Worm (Caenorhabditis elegans) whole organism, late embryonic: Measurements from ENCODE around the gene F49H12.4.

Source experiments
- C38D4.7 ChIP-seq: fragments of 200-800 bp; sonication (Bioruptor generic); optimal IDR thresholded peaks from 2 replicates; lab custom pipeline; 2018; ENCODE audit warnings: mild to moderate bottlenecking, missing genetic modification characterization, moderate library complexity, missing compliant biosample characterization
- K02D7.2 ChIP-seq: sonication (generic microtip); optimal IDR thresholded peaks from 2 replicates; lab custom pipeline; 2017; ENCODE audit warnings: mild to moderate bottlenecking, missing genetic modification characterization, missing compliant biosample characterization
- Y22D7AL.16 ChIP-seq: sonication (generic microtip); optimal IDR thresholded peaks from 2 replicates; lab custom pipeline; 2016; ENCODE audit warnings: missing genetic modification characterization, missing compliant biosample characterization
- ama-1 ChIP-seq: fragments of 150-350 bp; optimal IDR thresholded peaks from 2 replicates; lab custom pipeline; 2014
- ceh-22 ChIP-seq: sonication (generic microtip); optimal IDR thresholded peaks from 2 replicates; lab custom pipeline; 2017; ENCODE audit warnings: missing biosample characterization, missing genetic modification characterization
- ceh-24 ChIP-seq: sonication (generic microtip); optimal IDR thresholded peaks from 2 replicates; lab custom pipeline; 2016; ENCODE audit warnings: mild to moderate bottlenecking, missing genetic modification characterization, missing compliant biosample characterization
- ceh-31 ChIP-seq: sonication (generic microtip); optimal IDR thresholded peaks from 2 replicates; lab custom pipeline; 2016; ENCODE audit warnings: missing genetic modification characterization, missing compliant biosample characterization
- ceh-34 ChIP-seq: sonication (generic microtip); optimal IDR thresholded peaks from 2 replicates; lab custom pipeline; 2016; ENCODE audit warnings: mild to moderate bottlenecking, missing genetic modification characterization, missing compliant biosample characterization
- ceh-45 ChIP-seq: fragments of 200-800 bp; sonication (Bioruptor generic); IDR thresholded peaks from 2 replicates; pipeline ENCODE4 v1.3.6; 2022; ENCODE audit warnings: missing genetic modification reagents, missing genetic modification characterization, missing compliant biosample characterization
- ceh-48 ChIP-seq: sonication (generic microtip); optimal IDR thresholded peaks from 2 replicates; lab custom pipeline; 2016; ENCODE audit warnings: missing genetic modification characterization, inconsistent platforms, missing compliant biosample characterization
- ceh-6 ChIP-seq: fragments of 200-800 bp; sonication (Bioruptor generic); optimal IDR thresholded peaks from 2 replicates; lab custom pipeline; 2018; ENCODE audit warnings: mild to moderate bottlenecking, missing genetic modification characterization, missing compliant biosample characterization
- ceh-9 ChIP-seq: sonication (generic microtip); optimal IDR thresholded peaks from 2 replicates; lab custom pipeline; 2016; ENCODE audit warnings: mild to moderate bottlenecking, missing genetic modification characterization, inconsistent platforms, missing compliant biosample characterization
- che-1 ChIP-seq: sonication (generic microtip); optimal IDR thresholded peaks from 2 replicates; lab custom pipeline; 2016; ENCODE audit warnings: mild to moderate bottlenecking, missing genetic modification characterization, missing compliant biosample characterization
- dmd-4 ChIP-seq: sonication (generic microtip); optimal IDR thresholded peaks from 2 replicates; lab custom pipeline; 2016; ENCODE audit warnings: borderline replicate concordance, missing genetic modification characterization, missing compliant biosample characterization
- elt-2 ChIP-seq: sonication (generic microtip); optimal IDR thresholded peaks from 2 replicates; lab custom pipeline; 2016; ENCODE audit warnings: missing genetic modification reagents, missing genetic modification characterization, missing compliant biosample characterization
- ets-4 ChIP-seq: sonication (generic microtip); optimal IDR thresholded peaks from 2 replicates; lab custom pipeline; 2016; ENCODE audit warnings: missing genetic modification characterization, missing compliant biosample characterization
- eyg-1 ChIP-seq: sonication (generic microtip); optimal IDR thresholded peaks from 2 replicates; lab custom pipeline; 2016; ENCODE audit warnings: missing genotype, missing genetic modification characterization, missing compliant biosample characterization
- fkh-6 ChIP-seq: sonication (generic microtip); optimal IDR thresholded peaks from 2 replicates; lab custom pipeline; 2016; ENCODE audit warnings: missing genetic modification characterization, missing compliant biosample characterization
- gmeb-2 ChIP-seq: sonication (generic microtip); optimal IDR thresholded peaks from 2 replicates; lab custom pipeline; 2016; ENCODE audit warnings: missing genetic modification characterization, inconsistent platforms, missing compliant biosample characterization
- hlh-13 ChIP-seq: fragments of 200-800 bp; sonication (Bioruptor generic); optimal IDR thresholded peaks from 2 replicates; lab custom pipeline; 2018; ENCODE audit warnings: mild to moderate bottlenecking, missing genetic modification characterization, missing compliant biosample characterization
- hlh-30 ChIP-seq: sonication (generic microtip); optimal IDR thresholded peaks from 2 replicates; lab custom pipeline; 2017; ENCODE audit warnings: antibody characterized with exemption, missing genetic modification characterization, missing compliant biosample characterization; ENCODE audit not compliant: insufficient read depth
- hlh-6 ChIP-seq: sonication (generic microtip); optimal IDR thresholded peaks from 2 replicates; lab custom pipeline; 2016; ENCODE audit warnings: missing genotype, missing genetic modification characterization, missing compliant biosample characterization
- hlh-8 ChIP-seq: sonication (generic microtip); optimal IDR thresholded peaks from 2 replicates; lab custom pipeline; 2016; ENCODE audit warnings: missing genotype, missing genetic modification characterization, missing compliant biosample characterization
- lim-6 ChIP-seq: sonication (generic microtip); optimal IDR thresholded peaks from 2 replicates; lab custom pipeline; 2016; ENCODE audit warnings: missing genetic modification characterization, missing compliant biosample characterization
- mec-3 ChIP-seq: sonication (generic microtip); optimal IDR thresholded peaks from 2 replicates; lab custom pipeline; 2016; ENCODE audit warnings: borderline replicate concordance, missing genetic modification characterization, missing compliant biosample characterization
- odd-2 ChIP-seq: sonication (generic microtip); optimal IDR thresholded peaks from 2 replicates; lab custom pipeline; 2017; ENCODE audit warnings: antibody characterized with exemption, mild to moderate bottlenecking, missing genetic modification characterization, missing compliant biosample characterization
- pha-2 ChIP-seq: sonication (generic microtip); optimal IDR thresholded peaks from 2 replicates; lab custom pipeline; 2017; ENCODE audit warnings: mild to moderate bottlenecking, missing genetic modification characterization, missing compliant biosample characterization
- pha-4 ChIP-seq: fragments of 150-350 bp; optimal IDR thresholded peaks from 2 replicates; lab custom pipeline; 2018; ENCODE audit warnings: missing biosample characterization, missing genetic modification reagents, missing genetic modification characterization
- pqm-1 ChIP-seq: sonication (generic microtip); optimal IDR thresholded peaks from 2 replicates; lab custom pipeline; 2016; ENCODE audit warnings: missing genetic modification characterization, missing compliant biosample characterization
- ref-2 ChIP-seq: sonication (generic microtip); optimal IDR thresholded peaks from 2 replicates; lab custom pipeline; 2016; ENCODE audit warnings: missing genetic modification characterization, missing compliant biosample characterization
- sdc-2 ChIP-seq: sonication (generic microtip); optimal IDR thresholded peaks from 2 replicates; lab custom pipeline; 2016; ENCODE audit warnings: missing genotype, missing genetic modification characterization, missing compliant biosample characterization
- syd-9 ChIP-seq: sonication (generic microtip); optimal IDR thresholded peaks from 2 replicates; lab custom pipeline; 2016; ENCODE audit warnings: mild to moderate bottlenecking, missing genetic modification characterization, moderate library complexity, missing compliant biosample characterization
- tbx-2 ChIP-seq: sonication (generic microtip); optimal IDR thresholded peaks from 2 replicates; lab custom pipeline; 2016; ENCODE audit warnings: missing genetic modification characterization, missing compliant biosample characterization
- unc-3 ChIP-seq, 2 experiments: fragments of 200-800 bp in 1 of 2; sonication (Bioruptor generic) in 1 of 2; sonication (generic microtip) in 1 of 2; conservative IDR thresholded peaks in 1 of 2; optimal IDR thresholded peaks in 1 of 2; 2 replicates each; pipeline versions ENCODE4 v1.3.6 to Lab custom; 2016 to 2022; ENCODE audit warnings: missing compliant biosample characterization in 2 of 2, missing genetic modification characterization in 2 of 2, missing genetic modification reagents in 1 of 2
- unc-42 ChIP-seq: sonication (generic microtip); optimal IDR thresholded peaks from 2 replicates; lab custom pipeline; 2016; ENCODE audit warnings: missing genotype, missing genetic modification characterization, missing compliant biosample characterization
- unc-55 ChIP-seq: sonication (generic microtip); optimal IDR thresholded peaks from 2 replicates; lab custom pipeline; 2017; ENCODE audit warnings: missing biosample characterization, missing genetic modification reagents, missing genetic modification characterization
- zip-5 ChIP-seq: sonication (generic microtip); optimal IDR thresholded peaks from 2 replicates; lab custom pipeline; 2016; ENCODE audit warnings: missing genetic modification characterization, missing compliant biosample characterization

Gene F49H12.4

ce11 chrX:2074055-2074454 is 5.6 kb upstream of the F49H12.4 start, which contains the start of gene txdc-12.2:
Gene txdc-12.2, plus strand, starts transcription at chrX:2074450.
- TF ChIP-seq ama-1 (lab: Kevin White, UChicago) (no peak), odd-2 (tag; lab: Kevin White, UChicago) (no peak), ceh-24 (tag; lab: Kevin White, UChicago) (no peak), hlh-13 (GFP tag; lab: Kevin White, UChicago) (no peak), lim-6 (no peak), che-1 (tag; lab: Kevin White, UChicago) (no peak), pha-4 (tag; lab: Kevin White, UChicago) (no peak), ref-2 (no peak), hlh-6 (tag; lab: Kevin White, UChicago) (no peak), mec-3 (tag; lab: Kevin White, UChicago) (no peak), C38D4.7 (GFP tag; lab: Kevin White, UChicago) (no peak)

DNA sequence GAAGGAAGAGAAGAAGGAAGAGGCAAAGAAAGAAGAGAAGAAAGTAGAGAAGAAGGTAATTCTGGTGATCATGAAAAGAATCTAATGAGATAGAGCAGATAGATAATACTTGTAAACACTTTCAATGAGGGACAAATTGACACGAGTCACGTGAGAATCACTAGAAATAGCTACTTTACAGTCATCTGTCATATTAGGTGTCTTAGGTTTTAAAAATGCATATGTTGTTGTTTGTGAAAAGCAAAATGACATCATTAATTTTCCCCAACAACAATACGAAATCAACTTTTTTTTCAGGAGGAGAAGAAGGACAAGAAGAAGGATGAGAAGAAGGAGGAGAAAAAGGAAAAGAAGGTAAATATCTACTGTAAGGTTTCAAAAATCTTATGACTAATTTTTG is 4.5 kb upstream of the F49H12.4 start:
- TF ChIP-seq ceh-34 (no peak), ceh-48 (tag; lab: Kevin White, UChicago) (no peak), ceh-9 (tag; lab: Kevin White, UChicago) (no peak), unc-3 (GFP tag; conservative IDR thresholded peaks at IDR 0.05; lab: Robert Waterston, UW) (no peak), unc-3 (tag; optimal IDR thresholded peaks at IDR 0.05; lab: Kevin White, UChicago) (no peak), ets-4 (tag; lab: Kevin White, UChicago) (no peak), pqm-1 (tag; lab: Kevin White, UChicago) (no peak), hlh-30 (tag; lab: Kevin White, UChicago) (no peak), pha-2 (no peak), ceh-6 (GFP tag; lab: Kevin White, UChicago) (no peak), Y22D7AL.16 (tag; lab: Kevin White, UChicago) (no peak), zip-5 (tag; lab: Kevin White, UChicago) (no peak), C38D4.7 (GFP tag; lab: Kevin White, UChicago) (no peak), elt-2 (tag; lab: Kevin White, UChicago) (no peak)

DNA sequence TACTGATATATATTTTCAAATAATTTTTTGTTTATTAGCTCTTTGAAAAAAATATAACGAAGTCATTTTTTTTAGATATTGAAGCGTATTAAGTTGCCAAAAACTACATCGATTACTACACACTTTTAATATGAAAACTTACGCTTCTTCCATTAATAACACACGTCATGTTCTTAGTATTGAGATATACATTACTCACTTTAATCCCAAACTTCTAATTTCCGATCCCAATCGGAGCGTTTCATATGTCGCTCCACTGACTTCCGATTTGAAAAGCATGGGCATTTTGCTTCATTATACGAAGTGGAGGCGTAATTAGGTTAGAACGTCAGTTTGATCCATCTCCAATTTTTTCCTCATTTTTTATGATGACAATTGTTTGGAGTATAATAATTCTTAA is 814 bp upstream of the F49H12.4 start:
- TF ChIP-seq hlh-8 (tag; lab: Kevin White, UChicago) (no peak), ceh-45 (GFP tag; lab: Robert Waterston, UW) (no peak), dmd-4 (tag; lab: Kevin White, UChicago) (no peak), ceh-31 (tag; lab: Kevin White, UChicago) (no peak), unc-3 (GFP tag; conservative IDR thresholded peaks at IDR 0.05; lab: Robert Waterston, UW) (no peak), unc-3 (tag; optimal IDR thresholded peaks at IDR 0.05; lab: Kevin White, UChicago) (no peak), unc-55 (GFP tag; lab: Kevin White, UChicago) (no peak), ceh-48 (tag; lab: Kevin White, UChicago) (no peak), che-1 (tag; lab: Kevin White, UChicago) (no peak), hlh-30 (tag; lab: Kevin White, UChicago) (no peak), ceh-9 (tag; lab: Kevin White, UChicago) (no peak)

ce11 chrX:2084019-2084418 is 4.4 kb downstream of the F49H12.4 start, which contains the start of gene F49H12.3:
Gene F49H12.3, plus strand, starts transcription at chrX:2084375.
- TF ChIP-seq pha-4 (tag; lab: Kevin White, UChicago) (no peak), mec-3 (tag; lab: Kevin White, UChicago) (no peak), Y22D7AL.16 (tag; lab: Kevin White, UChicago) (no peak), unc-42 (no peak), K02D7.2 (tag; lab: Kevin White, UChicago) (no peak), sdc-2 (tag; lab: Kevin White, UChicago) (no peak), ceh-24 (tag; lab: Kevin White, UChicago) (no peak)
- TF ChIP-seq, all 69 proteins: peak for 0

ce11 chrX:2084988-2085387 is 5.4 kb downstream of the F49H12.4 start, which contains the start of gene F49H12.2:
Gene F49H12.2, plus strand, starts transcription at chrX:2085288.
- TF ChIP-seq ceh-34 (no peak), ref-2 (no peak), syd-9 (tag; lab: Kevin White, UChicago) (no peak), fkh-6 (tag; lab: Kevin White, UChicago) (no peak), dmd-4 (tag; lab: Kevin White, UChicago) (no peak), gmeb-2 (tag; lab: Kevin White, UChicago) (no peak), zip-5 (tag; lab: Kevin White, UChicago) (no peak), tbx-2 (tag; lab: Kevin White, UChicago) (no peak), eyg-1 (tag; lab: Kevin White, UChicago) (no peak), ceh-31 (tag; lab: Kevin White, UChicago) (no peak), hlh-8 (tag; lab: Kevin White, UChicago) (no peak), ceh-22 (tag; lab: Kevin White, UChicago) (no peak), C38D4.7 (GFP tag; lab: Kevin White, UChicago) (no peak), che-1 (tag; lab: Kevin White, UChicago) (no peak), hlh-6 (tag; lab: Kevin White, UChicago) (no peak)
